Fruit fly (Drosophila melanogaster): ENCODE results near the gene CG3345.

DNA sequence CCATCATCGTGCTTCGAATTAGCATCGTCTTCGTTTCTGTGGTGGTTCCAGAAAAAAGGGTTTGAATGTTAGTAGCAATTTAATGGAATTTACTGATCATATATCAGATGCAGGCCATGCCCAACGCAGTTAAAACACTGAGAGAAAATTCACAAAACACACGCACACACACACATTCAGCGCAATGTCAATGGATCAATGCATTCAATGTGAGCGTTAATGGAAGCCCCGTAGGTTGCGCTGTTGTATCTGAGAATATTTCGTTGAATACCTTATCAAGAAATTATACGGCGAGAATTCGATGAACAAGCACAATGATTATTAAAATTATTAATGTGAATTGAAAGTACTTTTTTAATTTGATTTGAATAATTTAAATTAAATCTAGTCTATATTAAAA, 40.6 kb upstream of the CG3345 start:
- TF ChIP-seq CG8478 (optimal IDR thresholded peaks at IDR 0.05) = no peak
- TF ChIP-seq psq (optimal IDR thresholded peaks at IDR 0.05) = no peak
